Worm (Caenorhabditis elegans): ENCODE data around the gene gasr-8.

- TF ChIP-seq rnt-1 (tag; optimal IDR thresholded peaks at IDR 0.05) (no peak), aly-2 (tag; optimal IDR thresholded peaks at IDR 0.05) (no peak), lin-14 (GFP tag; optimal IDR thresholded peaks at IDR 0.05) (peak; percentile 45), fos-1 (tag; optimal IDR thresholded peaks at IDR 0.05) (no peak), egl-13 (tag; optimal IDR thresholded peaks at IDR 0.05) (no peak), Y116A8C.19 (tag; optimal IDR thresholded peaks at IDR 0.05; ENCODE audit: borderline replicate concordance) (no peak), egl-27 (tag; optimal IDR thresholded peaks at IDR 0.05) (no peak), nhr-84 (tag; optimal IDR thresholded peaks at IDR 0.05) (no peak), jun-1 (tag; optimal IDR thresholded peaks at IDR 0.05) (no peak), nhr-71 (tag; optimal IDR thresholded peaks at IDR 0.05) (no peak), mef-2 (tag; optimal IDR thresholded peaks at IDR 0.05) (no peak), mep-1 (tag; optimal IDR thresholded peaks at IDR 0.05) (no peak), elt-3 (tag; optimal IDR thresholded peaks at IDR 0.05) (no peak)
Measured at ce11 chrV:14648825-14649224, 40.1 kb upstream of the gasr-8 start.
